Fruit fly (Drosophila melanogaster): ENCODE measurements around the gene Srp68.

dm6 chr3L:8925679-8926078 lies 49.2 kb upstream of the Srp68 start:
- no peak for TF ChIP-seq CG8478 (optimal IDR thresholded peaks at IDR 0.05)
- no peak for TF ChIP-seq CTCF (optimal IDR thresholded peaks at IDR 0.05)

All from S2 (cell line).